Worm (Caenorhabditis elegans) whole organism, early embryonic: ENCODE data around the gene cyp-13A1.
"Not testable (repeated sequence)": the region's sequence is repeated elsewhere in the genome, so short reads cannot be mapped to it uniquely, and the experiment has no call there.

Experiments
- B0310.2 ChIP-seq: sonication (generic microtip); optimal IDR thresholded peaks from 2 replicates; lab custom pipeline; 2016; ENCODE audit warnings: mild to moderate bottlenecking, missing genetic modification characterization, missing compliant biosample characterization
- aly-1 ChIP-seq: sonication (generic microtip); optimal IDR thresholded peaks from 2 replicates; lab custom pipeline; 2016; ENCODE audit warnings: missing genetic modification characterization, missing compliant biosample characterization
- ama-1 ChIP-seq: fragments of 150-350 bp; optimal IDR thresholded peaks from 2 replicates; lab custom pipeline; 2014
- ceh-36 ChIP-seq: sonication (generic microtip); optimal IDR thresholded peaks from 2 replicates; lab custom pipeline; 2016; ENCODE audit warnings: missing genetic modification characterization, inconsistent platforms, missing compliant biosample characterization
- ets-7 ChIP-seq: sonication (generic microtip); optimal IDR thresholded peaks from 2 replicates; lab custom pipeline; 2016; ENCODE audit warnings: missing genotype, missing genetic modification characterization, missing compliant biosample characterization
- hmbx-1 ChIP-seq: sonication (generic microtip); optimal IDR thresholded peaks from 2 replicates; lab custom pipeline; 2016; ENCODE audit warnings: mild to moderate bottlenecking, missing genetic modification characterization, missing compliant biosample characterization
- hnd-1 ChIP-seq: sonication (generic microtip); optimal IDR thresholded peaks from 2 replicates; lab custom pipeline; 2016; ENCODE audit warnings: missing genetic modification characterization, missing compliant biosample characterization
- sea-1 ChIP-seq: fragments of 200-800 bp; sonication (Bioruptor generic); conservative IDR thresholded peaks from 2 replicates; pipeline ENCODE4 v1.3.6; 2022; ENCODE audit warnings: missing genetic modification characterization, missing compliant biosample characterization
- tbx-37 ChIP-seq: fragments of 200-800 bp; sonication (Bioruptor generic); conservative IDR thresholded peaks from 2 replicates; pipeline ENCODE4 v1.3.6; 2022; ENCODE audit warnings: missing genetic modification reagents, missing genetic modification characterization, missing compliant biosample characterization
- tra-4 ChIP-seq: sonication (generic microtip); optimal IDR thresholded peaks from 2 replicates; lab custom pipeline; 2017; ENCODE audit warnings: missing genetic modification characterization, missing compliant biosample characterization

DNA sequence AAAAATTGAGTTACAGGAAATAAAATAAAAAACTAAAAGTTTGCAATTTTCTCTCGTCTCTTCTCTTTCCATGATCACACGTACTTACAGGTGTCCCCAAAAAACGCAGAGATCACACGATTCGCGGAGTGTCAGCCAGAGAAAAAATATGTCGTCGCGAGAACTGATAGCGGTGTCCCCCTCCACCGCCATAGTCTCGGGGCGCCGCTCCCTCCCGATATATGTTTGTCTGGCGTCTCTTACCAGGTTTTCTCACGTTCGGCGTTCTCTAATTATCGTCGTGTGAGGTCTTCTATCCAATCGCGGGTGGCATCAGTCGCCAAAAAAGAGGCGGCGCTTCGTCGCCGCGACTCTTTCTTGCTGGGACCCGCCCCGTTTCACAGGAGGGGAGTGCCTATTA is 50.0 kb downstream of the cyp-13A1 start, which contains the start of gene mab-3:
- TF ChIP-seq ceh-36; hmbx-1 (tag; lab: Kevin White, UChicago); B0310.2 (tag; lab: Kevin White, UChicago); ama-1 (lab: Kevin White, UChicago); tbx-37; sea-1 (GFP tag; lab: Robert Waterston, UW); hnd-1 (tag; lab: Kevin White, UChicago); ets-7 (tag; lab: Kevin White, UChicago); tra-4 (tag; lab: Kevin White, UChicago); aly-1 (tag; lab: Kevin White, UChicago): not testable (repeated sequence)
